Fruit fly (Drosophila melanogaster) whole organism, larva: ENCODE results near the gene Drep4.

Experiments
- noc ChIP-seq: fragments of 200-800 bp; sonication (Bioruptor generic); optimal IDR thresholded peaks from 3 replicates; lab custom pipeline; 2019; ENCODE audit warnings: missing biosample characterization, mild to moderate bottlenecking, missing genetic modification characterization, moderate library complexity

The Drep4 gene

DNA sequence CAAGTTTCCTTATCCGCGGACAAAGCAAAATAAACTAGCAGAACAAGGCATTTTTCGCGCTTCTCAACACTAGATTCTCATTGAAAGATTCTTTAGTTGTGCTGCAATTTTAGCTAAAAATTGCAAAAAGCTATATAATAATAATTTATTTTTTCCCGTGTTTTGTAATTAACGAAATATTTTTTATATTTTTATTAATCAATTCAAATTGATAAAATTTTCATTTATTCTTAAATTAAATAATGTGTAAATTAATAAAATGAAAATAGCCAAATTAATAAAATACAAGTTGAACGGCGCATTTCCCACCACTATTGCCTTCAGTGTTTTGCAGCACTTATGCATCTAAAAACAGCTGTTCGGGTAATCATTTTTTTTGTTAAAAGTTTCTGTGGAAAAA is at the start of gene Drep4, which contains the start of gene Uvrag:
Gene Drep4, minus strand, starts transcription at position 7 of the 400 bp plus-strand sequence.
Gene Uvrag, plus strand, starts transcription at position 322 of the 400 bp plus-strand sequence.
- TF ChIP-seq noc (tag; lab: Kevin White, UChicago): no peak

DNA sequence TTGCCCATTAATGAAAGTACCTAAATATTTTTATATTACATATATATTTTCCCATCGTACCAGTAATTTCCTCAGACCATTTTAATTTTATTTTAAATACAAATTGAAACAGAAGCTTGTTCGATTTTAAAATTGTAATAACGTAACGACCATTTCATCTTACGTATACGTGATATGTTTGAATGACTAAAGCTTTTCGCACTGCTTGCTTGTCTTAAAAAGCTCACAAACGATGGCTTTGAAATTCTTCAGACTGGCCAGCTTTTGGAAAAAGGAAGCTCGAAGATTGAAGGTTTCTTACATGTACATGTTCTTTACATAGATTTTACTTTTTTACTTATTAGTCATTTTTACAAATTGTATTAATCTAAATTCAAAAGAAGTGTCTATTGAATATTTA is 46.5 kb upstream of the Drep4 start:
- no peak for TF ChIP-seq noc (tag; lab: Kevin White, UChicago)

DNA sequence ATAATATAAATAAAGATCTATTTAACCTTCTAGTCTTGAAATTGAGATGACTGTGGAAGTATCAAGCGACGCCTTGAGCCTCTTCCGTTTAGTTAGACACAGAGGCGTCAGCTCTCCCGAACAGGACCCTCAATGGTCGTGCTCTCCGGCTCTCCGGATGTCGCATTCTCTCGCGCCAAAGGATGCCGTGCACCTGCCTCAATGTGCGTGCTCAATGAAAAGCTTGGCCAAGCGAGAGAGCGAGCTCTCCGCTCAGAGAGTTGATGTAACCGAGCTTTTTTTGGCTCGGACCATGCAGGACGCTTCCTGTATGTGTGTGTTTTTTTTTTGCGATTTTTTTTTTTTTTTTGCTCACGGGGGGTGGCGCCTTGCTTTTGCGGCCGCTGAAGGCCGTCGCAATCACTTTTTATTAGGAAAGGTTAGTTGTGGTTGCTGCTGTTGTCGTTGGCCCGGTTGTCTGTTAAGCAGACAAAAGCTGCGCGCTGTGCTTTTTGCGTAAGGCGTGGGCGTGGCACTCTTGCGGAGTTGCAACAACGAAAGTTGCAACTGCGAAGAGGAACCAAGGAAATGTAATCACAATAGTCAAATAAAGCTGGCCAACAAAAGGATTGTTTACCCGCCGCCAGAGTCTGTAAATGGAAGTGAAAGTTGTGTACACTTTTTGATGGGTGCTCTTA is 45.7 kb upstream of the Drep4 start:
- no peak for TF ChIP-seq noc (tag; lab: Kevin White, UChicago)

DNA sequence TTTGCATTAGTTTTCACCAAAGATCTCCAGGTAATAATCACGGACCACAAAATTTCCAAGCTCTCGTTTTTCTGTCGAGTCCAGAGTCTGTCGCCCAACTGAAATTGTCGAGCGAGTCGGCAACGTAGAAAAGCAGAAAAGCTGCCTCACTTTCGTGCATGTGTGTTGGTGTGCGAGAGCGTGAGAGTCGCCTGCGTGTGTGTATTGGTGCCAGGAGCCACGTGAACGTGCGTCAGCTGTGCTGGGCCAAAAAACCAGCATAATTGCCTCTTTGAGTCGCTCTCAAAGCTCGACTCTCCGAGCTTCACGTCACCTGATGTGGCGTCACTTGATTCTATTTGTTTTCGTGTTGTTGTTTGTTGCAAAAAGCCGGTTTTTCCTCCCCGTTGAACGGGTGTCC is 44.8 kb upstream of the Drep4 start, which contains the start of gene hbt:
Gene hbt, minus strand, starts transcription at position 101 of the 400 bp plus-strand sequence.
- TF ChIP-seq noc (tag; lab: Kevin White, UChicago): no peak

DNA sequence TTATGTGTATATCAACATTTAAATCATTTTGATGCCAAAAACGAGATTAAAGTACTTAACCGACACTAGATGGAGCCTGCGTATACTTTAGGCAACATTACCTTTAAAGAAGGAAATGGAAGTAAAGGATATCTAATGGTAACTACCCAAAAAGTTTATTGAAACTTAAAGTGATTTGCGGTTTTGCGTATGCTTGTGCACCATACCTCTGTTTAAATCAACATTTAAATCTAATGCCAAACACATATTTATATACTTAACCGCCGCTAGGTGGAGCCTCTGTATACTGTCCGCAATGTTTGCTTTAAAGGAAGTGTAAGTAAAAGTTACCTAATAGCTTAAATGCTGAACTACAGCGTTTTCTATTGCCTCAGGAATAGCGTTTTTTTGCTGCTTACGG is 39.6 kb upstream of the Drep4 start:
- TF ChIP-seq noc (tag; lab: Kevin White, UChicago): no peak

DNA sequence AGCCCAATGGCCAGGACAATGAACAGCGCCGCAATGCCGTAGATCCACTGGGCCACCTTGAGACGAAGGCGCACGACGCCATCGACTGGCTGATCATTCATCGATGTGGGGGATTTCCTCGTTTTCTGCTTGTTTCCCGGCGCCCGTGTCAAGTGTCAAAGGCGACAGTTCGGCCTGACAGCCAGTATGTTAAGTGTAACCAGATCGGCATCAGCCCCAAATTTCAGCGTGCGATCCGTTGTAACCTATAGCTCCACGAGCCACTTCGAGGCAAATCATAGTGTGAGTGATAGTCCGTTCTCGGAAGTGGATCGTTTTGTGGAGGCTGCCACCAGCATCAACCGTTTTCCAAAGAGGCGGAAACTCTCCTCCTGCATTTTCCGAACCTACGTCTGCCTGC is 20.4 kb upstream of the Drep4 start, which contains the start of gene CG43779:
Gene CG43779, minus strand, starts transcription at position 101 of the 400 bp plus-strand sequence.
- TF ChIP-seq noc (tag; lab: Kevin White, UChicago): no peak

DNA sequence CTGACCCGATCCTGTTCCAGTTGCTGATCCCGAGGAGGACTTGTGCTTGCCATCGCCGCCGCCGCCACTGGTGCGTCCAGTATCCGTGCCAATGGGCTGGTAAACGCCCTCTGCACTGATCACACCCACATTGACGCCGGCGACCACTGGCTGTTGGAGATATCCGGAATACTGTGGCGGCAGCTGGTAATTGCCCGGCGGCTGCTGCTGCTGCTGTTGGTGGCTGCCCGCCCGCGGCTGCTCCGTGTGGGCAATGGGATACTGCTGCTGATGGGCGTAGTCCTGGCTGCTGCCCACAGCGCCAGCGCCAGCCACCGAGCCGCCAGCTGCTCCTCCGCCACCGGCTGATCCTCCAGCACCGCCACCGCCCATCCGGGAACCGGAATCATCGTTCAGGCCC is 18.7 kb upstream of the Drep4 start:
- TF ChIP-seq noc (tag; lab: Kevin White, UChicago): no peak

DNA sequence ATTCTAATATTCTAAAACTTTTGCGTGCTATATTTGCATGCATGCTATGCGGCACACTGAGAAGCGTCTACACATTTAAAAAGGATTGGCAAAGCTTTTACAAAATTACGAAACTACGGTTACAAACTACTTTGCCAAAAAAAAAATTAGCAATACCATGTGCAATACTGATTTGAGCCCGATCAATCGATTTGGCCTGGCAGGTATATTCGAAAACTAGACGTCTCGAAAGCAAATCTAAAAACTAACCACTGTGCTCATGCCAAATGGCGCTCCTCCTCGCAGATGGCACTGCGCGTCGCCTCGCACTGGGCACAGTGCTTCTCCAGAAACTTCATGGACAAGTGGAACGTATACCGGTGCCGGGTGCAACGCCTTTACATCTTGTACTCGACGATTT is 18.2 kb upstream of the Drep4 start, which contains the start of gene CG16825:
Gene CG16825, plus strand, starts transcription at position 301 of the 400 bp plus-strand sequence.
- TF ChIP-seq noc (tag; lab: Kevin White, UChicago): no peak

DNA sequence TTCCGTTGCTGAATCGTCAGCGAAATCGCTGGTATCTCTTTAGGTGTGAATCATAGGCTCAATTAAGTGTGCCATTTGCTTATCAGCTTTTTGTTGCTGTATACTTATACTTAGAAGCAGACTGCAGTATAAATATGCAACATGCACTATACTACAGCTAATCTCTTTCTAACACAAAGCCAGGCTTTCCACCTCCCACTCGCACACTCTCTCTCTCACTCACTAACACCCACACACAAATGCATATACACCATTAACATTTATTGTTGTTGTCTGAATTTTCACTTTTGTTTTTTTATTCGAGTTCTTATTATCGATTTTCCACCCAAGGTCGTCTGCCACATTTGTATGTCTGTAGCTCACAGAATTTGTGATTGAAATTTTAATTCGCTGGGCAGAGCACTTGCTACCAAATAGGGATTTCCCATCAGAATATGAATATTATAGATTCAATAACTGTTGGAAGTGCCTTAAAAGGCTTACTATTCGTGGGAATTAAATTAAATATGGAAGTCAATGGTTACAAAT is 10.5 kb upstream of the Drep4 start:
- TF ChIP-seq noc (tag; lab: Kevin White, UChicago): no peak

DNA sequence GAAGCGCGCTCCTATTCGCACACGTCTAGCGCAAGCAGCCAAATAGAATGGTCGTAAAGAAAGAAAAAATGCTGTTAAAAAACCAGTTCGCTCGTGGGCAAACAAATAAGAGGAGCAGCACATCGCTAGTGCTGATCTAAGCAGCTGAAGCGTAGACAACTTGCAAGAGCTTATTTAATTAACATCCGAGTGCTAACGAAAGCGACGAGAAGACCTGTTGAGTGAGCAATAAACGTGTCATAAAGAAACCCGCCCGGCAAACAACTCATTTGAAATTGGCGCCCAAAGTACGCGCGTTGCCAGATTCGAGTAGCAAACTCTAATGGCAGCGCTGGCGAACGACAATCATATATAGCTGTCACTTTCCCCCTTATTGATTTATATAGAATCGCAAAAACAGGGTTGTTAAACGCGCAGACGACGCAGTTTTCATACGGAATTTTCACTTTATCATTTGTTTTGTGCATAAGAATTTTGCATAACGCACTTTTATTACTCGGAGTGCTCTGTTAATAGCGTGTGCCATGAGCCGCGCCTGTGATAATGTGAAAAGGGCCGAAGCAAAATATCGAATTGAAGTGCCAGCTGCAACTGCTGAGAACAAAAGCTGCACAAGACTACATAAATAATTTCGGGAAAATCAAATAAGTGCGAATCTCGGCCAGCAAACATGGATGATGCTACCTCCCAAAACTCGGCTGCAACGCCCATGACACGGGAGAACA is 9.9 kb upstream of the Drep4 start:
- no peak for TF ChIP-seq noc (tag; lab: Kevin White, UChicago)

DNA sequence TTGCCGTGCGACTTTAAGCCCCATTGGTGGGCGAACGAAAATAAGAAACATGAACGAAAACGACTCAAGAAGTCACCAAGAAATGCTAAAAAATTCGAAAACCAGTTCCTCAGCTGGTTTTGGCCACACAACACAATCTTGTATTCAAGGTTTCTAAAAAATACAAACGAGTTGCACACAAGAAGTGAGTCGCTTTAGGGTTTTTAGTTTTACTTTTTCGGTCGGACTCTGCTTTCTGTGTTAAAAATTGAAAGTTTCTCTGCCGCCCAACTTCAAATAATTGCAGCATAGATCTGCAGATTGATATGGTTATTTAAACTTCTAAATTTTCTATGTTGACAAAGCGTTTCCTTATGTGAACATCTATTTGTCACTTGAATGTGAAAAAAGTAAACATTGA is 6.4 kb upstream of the Drep4 start, which contains the start of gene CG16824:
Gene CG16824, plus strand, starts transcription at position 384 of the 400 bp plus-strand sequence.
- TF ChIP-seq noc (tag; lab: Kevin White, UChicago): no peak

DNA sequence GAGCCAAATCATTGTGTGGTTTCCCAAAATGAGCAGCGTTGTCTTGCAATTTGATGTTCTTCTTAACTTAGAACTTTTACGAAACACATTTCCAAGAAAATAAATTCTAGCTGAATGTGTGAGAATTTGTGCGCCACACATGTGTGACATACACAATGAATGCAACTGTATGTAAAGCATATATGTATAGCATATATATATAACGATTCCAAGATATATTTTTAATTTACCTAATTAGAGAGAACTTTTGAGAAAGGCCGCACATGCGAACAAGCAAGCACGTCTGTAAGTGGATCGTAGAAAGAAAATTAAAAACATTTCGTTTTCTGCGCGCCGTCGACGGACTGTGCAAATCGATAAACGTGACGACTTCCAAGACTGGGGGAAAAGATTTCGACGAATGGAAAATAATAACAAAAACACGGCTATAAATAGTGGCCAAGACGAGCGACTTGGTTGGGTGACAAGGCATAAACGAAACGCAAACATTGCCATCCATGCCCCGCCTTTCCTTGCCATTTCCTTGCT is 5.8 kb upstream of the Drep4 start:
- TF ChIP-seq noc (tag; lab: Kevin White, UChicago): no peak

DNA sequence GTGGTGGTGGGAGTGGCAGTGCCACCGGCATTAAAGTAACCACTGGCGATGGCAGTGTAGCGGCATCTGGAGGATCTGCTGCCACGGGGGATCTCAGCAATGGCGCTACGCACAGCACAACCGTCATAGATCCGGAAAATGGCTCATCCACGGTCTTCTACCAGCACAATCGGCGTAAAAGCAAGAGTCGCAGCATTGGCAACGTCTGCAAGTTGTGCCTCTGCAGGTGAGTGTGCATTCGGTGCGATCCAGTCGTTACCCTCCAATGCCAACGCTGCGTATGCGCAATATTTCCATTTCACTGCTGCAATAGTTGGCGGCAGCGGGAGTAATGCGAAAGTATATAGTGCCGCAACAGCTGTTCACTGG is 4.8 kb upstream of the Drep4 start:
- no peak for TF ChIP-seq noc (tag; lab: Kevin White, UChicago)

DNA sequence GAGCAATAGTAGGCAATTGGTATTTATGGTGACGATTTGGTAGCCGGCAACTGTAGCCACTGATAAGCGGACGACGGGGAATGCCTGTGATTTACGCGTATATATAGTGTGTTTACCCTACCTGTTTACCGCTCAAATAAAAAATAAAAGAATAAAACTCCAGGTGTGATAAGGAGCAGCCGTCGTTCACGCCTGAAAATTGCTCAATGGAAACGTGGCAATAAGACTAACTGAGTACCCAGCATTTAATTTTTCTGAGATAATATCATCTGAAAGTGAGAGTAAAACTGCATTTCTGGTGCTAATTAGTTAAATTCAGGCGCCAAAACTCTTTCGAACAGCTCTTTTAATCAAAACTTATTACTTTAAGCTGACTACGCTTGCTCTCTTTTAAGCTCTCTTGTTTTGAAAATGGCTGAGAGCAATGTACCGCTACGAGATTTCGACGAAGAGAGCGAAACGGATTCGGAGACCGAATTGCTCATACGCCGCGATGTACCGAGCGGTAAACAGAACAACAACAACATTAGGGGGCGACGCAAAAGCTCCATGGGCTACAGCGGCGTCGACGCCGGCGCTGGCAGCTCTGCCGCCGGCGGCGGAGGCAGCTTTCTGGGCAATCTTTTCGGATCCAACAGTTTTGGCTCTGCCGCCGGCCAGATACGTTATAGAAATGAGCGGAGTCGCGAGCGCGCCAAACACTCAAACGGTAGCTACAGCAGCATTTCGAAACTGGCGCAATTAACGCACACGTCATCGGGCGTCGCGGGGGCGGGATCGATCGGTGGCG is 4.2 kb upstream of the Drep4 start:
- peak; percentile 93 for TF ChIP-seq noc (tag; lab: Kevin White, UChicago)

DNA sequence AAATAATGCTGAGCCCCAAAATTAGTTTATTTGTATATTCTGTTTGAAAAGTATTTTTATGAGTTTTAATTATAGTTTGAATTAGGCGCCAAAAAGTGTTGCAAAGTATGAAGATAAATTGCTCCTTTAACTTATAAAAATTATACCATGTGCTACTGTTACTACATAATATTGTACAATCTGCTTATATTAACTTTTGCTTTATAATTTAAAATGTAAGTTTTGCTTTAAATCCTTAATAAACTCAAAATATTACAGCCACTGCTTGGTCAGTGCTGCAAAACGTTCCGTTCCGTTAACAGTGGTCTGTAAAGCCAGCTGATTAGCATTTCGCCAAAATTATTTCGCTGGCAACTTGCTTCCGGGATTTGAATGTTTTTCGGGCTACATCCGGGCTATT is 3.4 kb upstream of the Drep4 start, which contains the start of gene CG31729:
Gene CG31729, plus strand, starts transcription at position 309 of the 400 bp plus-strand sequence.
- no peak for TF ChIP-seq noc (tag; lab: Kevin White, UChicago)
